Worm (Caenorhabditis elegans): ENCODE results near the gene tmed-1.

DNA sequence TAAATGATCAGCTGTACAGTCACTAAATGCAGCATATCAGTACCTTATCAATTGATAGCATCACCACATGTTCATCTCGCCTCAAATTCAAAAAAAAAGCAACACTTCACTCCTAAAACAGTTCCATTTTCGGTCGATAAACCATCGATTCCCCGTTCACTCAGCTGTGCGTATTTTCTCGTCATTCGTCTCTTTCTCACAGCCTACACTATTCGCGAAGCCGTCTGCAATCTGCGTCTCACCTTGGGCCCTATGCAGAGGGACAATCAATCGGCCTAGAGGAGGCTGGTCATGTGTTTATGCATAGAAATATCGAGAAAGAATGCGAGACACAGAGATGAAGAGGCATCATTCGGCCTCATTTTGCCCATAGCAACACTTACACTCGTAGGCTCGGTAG is 45.6 kb downstream of the tmed-1 start:
- TF ChIP-seq W03F9.2 (tag; optimal IDR thresholded peaks at IDR 0.05) (peak; percentile 2), him-1 (tag; optimal IDR thresholded peaks at IDR 0.05) (peak; percentile 8)
